Worm (Caenorhabditis elegans) whole organism, L1 larva: ENCODE results near the gene F48E3.9.

Experiments
- nhr-237 ChIP-seq: fragments of 150-350 bp; optimal IDR thresholded peaks from 2 replicates; lab custom pipeline; 2014; ENCODE audit warnings: missing biosample characterization, missing genetic modification characterization
- sptf-1 ChIP-seq: fragments of 150-350 bp; optimal IDR thresholded peaks from 2 replicates; lab custom pipeline; 2014; ENCODE audit warnings: missing biosample characterization, missing genetic modification characterization
- zag-1 ChIP-seq: fragments of 150-350 bp; optimal IDR thresholded peaks from 2 replicates; lab custom pipeline; 2014; ENCODE audit warnings: missing biosample characterization, missing genetic modification characterization

DNA sequence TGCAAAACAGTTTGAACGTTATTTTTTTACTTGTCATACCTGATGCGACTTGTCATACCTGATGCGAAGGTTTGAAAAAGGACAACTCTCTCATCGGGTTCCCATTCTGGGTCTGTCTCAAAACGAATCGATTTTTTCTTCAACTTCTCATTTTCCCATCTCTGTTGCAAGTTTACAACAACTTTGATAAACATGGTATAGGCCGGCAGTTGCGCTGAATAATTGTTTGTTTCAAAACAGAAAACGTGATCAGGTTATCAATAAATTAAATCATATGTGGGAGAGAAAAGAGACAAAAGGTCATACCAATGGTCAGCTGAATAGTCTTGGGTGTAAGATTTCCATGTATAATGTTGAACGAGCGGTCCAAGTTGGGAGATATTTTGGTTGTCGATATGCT is 43.9 kb upstream of the F48E3.9 start:
- TF ChIP-seq nhr-237 (tag; lab: Kevin White, UChicago) (no peak), zag-1 (tag; lab: Kevin White, UChicago) (no peak), sptf-1 (tag; lab: Kevin White, UChicago) (no peak)
